Worm (Caenorhabditis elegans) whole organism, L4/young adult: Measurements from ENCODE around the gene C37E2.3.

Experiments used
- W03F9.2 ChIP-seq: fragments of 150-350 bp; optimal IDR thresholded peaks from 2 replicates; lab custom pipeline; 2014; ENCODE audit warnings: missing biosample characterization, missing genetic modification characterization
- dao-5 ChIP-seq: sonication (generic microtip); optimal IDR thresholded peaks from 2 replicates; lab custom pipeline; 2016; ENCODE audit warnings: missing genotype, missing genetic modification characterization, moderate library complexity, missing compliant biosample characterization
- him-1 ChIP-seq: sonication (generic microtip); optimal IDR thresholded peaks from 2 replicates; lab custom pipeline; 2016; ENCODE audit warnings: missing genotype, missing genetic modification reagents, missing genetic modification characterization, missing compliant biosample characterization

ce11 chrX:14213314-14213713, 33.1 kb downstream of the C37E2.3 start:
- TF ChIP-seq dao-5 (tag; lab: Kevin White, UChicago) (no peak), W03F9.2 (no peak), him-1 (tag; lab: Kevin White, UChicago) (no peak)
